Fruit fly (Drosophila melanogaster): ENCODE data around the gene mRpL2.

Gene mRpL2

dm6 chr3L:11119901-11120418 lies 687 bp upstream of the mRpL2 start (continued):
- TF ChIP-seq insv (GFP tag; optimal IDR thresholded peaks at IDR 0.05) = peak in 1 of 2 experiments; percentile 62
- peak; percentile 22 for TF ChIP-seq CG7987 (GFP tag; optimal IDR thresholded peaks at IDR 0.05)
- no peak; the same call in 2 of the 3 replicates for TF ChIP-seq CG17361 (GFP tag; IDR thresholded peaks at IDR 0.05)
- TF ChIP-seq bcd (GFP tag; optimal IDR thresholded peaks at IDR 0.05) = no peak
- peak; percentile 33; the same call in 1 of the 4 replicates for TF ChIP-seq chinmo (GFP tag; IDR thresholded peaks at IDR 0.05; ENCODE audit: partially characterized antibody)
- TF ChIP-seq CG7271 (tag; optimal IDR thresholded peaks at IDR 0.05) = peak; percentile 33
- TF ChIP-seq pzg (GFP tag; optimal IDR thresholded peaks at IDR 0.05) = peak; percentile 8
- TF ChIP-seq az2 (GFP tag; optimal IDR thresholded peaks at IDR 0.05) = no peak
- no peak for TF ChIP-seq sisA (GFP tag; IDR thresholded peaks at IDR 0.05)
- TF ChIP-seq zen2 (GFP tag; IDR thresholded peaks at IDR 0.05; ENCODE audit: partially characterized antibody) = no peak
- peak; percentile 29 for TF ChIP-seq Side (GFP tag; optimal IDR thresholded peaks at IDR 0.05)
- peak; percentile 10 for TF ChIP-seq psq (GFP tag; optimal IDR thresholded peaks at IDR 0.05)
- TF ChIP-seq Oli (tag; optimal IDR thresholded peaks at IDR 0.05) = no peak
- peak; percentile 11 for TF ChIP-seq Mad (GFP tag; optimal IDR thresholded peaks at IDR 0.05)
- TF ChIP-seq CG16779 (GFP tag; IDR thresholded peaks at IDR 0.05) = no peak
- TF ChIP-seq CG9817 (tag; optimal IDR thresholded peaks at IDR 0.05) = no peak
- peak; percentile 30 for TF ChIP-seq CG1529 (GFP tag; optimal IDR thresholded peaks at IDR 0.05)
- TF ChIP-seq CG4707 (GFP tag; optimal IDR thresholded peaks at IDR 0.05) = peak; percentile 3
- no peak for TF ChIP-seq cwo (GFP tag; optimal IDR thresholded peaks at IDR 0.05)
- no peak; the same call in 1 of the 2 replicates for TF ChIP-seq Awh (GFP tag; IDR thresholded peaks at IDR 0.05)
- TF ChIP-seq Mes4 (GFP tag; optimal IDR thresholded peaks at IDR 0.05) = no peak
- TF ChIP-seq hkb (optimal IDR thresholded peaks at IDR 0.05) = no peak
- TF ChIP-seq hkb (GFP tag; IDR thresholded peaks at IDR 0.05) = 0 out of 2 replicates have a peak, but pooled peaks have one; percentile 13
- TF ChIP-seq Scr (GFP tag; IDR thresholded peaks at IDR 0.05; ENCODE audit: partially characterized antibody) = no peak
- peak; percentile 14 for TF ChIP-seq YL-1 (GFP tag; optimal IDR thresholded peaks at IDR 0.05)
- TF ChIP-seq da (GFP tag; optimal IDR thresholded peaks at IDR 0.05) = no peak
- no peak for TF ChIP-seq wor (GFP tag; IDR thresholded peaks at IDR 0.05)
- TF ChIP-seq Ssrp (tag; optimal IDR thresholded peaks at IDR 0.05) = no peak
- no peak for TF ChIP-seq slou (GFP tag; optimal IDR thresholded peaks at IDR 0.05)
- TF ChIP-seq CG13624 (GFP tag; optimal IDR thresholded peaks at IDR 0.05) = peak; percentile 36
- no peak for TF ChIP-seq CG6654 (GFP tag; optimal IDR thresholded peaks at IDR 0.05)
- TF ChIP-seq CG18011 (GFP tag; optimal IDR thresholded peaks at IDR 0.05) = no peak
- TF ChIP-seq Hey (tag; optimal IDR thresholded peaks at IDR 0.05) = peak; percentile 63
- TF ChIP-seq CG7372 (GFP tag; IDR thresholded peaks at IDR 0.05) = no peak
- TF ChIP-seq CG17385 (GFP tag; optimal IDR thresholded peaks at IDR 0.05) = no peak
- TF ChIP-seq ftz-f1 (GFP tag; optimal IDR thresholded peaks at IDR 0.05) = no peak
- TF ChIP-seq Eip74EF (GFP tag; optimal IDR thresholded peaks at IDR 0.05) = no peak
- TF ChIP-seq CG31388 (GFP tag; optimal IDR thresholded peaks at IDR 0.05) = no peak
- TF ChIP-seq Ets97D (GFP tag; optimal IDR thresholded peaks at IDR 0.05) = no peak
- no peak for TF ChIP-seq danr (GFP tag; IDR thresholded peaks at IDR 0.05)
- no peak for TF ChIP-seq sens (GFP tag)
- TF ChIP-seq jumu (GFP tag; optimal IDR thresholded peaks at IDR 0.05) = peak; percentile 14
- no peak for TF ChIP-seq bigmax (GFP tag; optimal IDR thresholded peaks at IDR 0.05)
- TF ChIP-seq ato (GFP tag; IDR thresholded peaks at IDR 0.05; ENCODE audit: partially characterized antibody) = no peak
- TF ChIP-seq ind (GFP tag; optimal IDR thresholded peaks at IDR 0.05) = no peak
- TF ChIP-seq btn (GFP tag; optimal IDR thresholded peaks at IDR 0.05) = no peak
- no peak for TF ChIP-seq prd (optimal IDR thresholded peaks at IDR 0.05)
- no peak for TF ChIP-seq prd (GFP tag; IDR thresholded peaks at IDR 0.05)
- TF ChIP-seq Taf1 (GFP tag; IDR thresholded peaks at IDR 0.05) = no peak
- no peak for TF ChIP-seq tap (tag; optimal IDR thresholded peaks at IDR 0.05)
- no peak for TF ChIP-seq CG4424 (GFP tag; optimal IDR thresholded peaks at IDR 0.05)

Measured in whole organism, embryonic.